Worm (Caenorhabditis elegans) whole organism, dauer: ENCODE measurements around the gene pqn-2.

ENCODE experiments used
- unc-62 ChIP-seq: sonication (generic microtip); optimal IDR thresholded peaks from 2 replicates; lab custom pipeline; 2017; ENCODE audit warnings: missing biosample characterization, missing genetic modification reagents, missing genetic modification characterization

Gene pqn-2

ce11 chrV:10371177-10371576 is 11.1 kb upstream of the pqn-2 start:
- TF ChIP-seq unc-62: no peak

ce11 chrV:10371951-10372350 is 10.3 kb upstream of the pqn-2 start, which contains the start of gene ugt-49:
Gene ugt-49, plus strand, starts transcription at chrV:10372321.
- TF ChIP-seq unc-62: no peak

- TF ChIP-seq unc-62: no peak
Measured at ce11 chrV:10379293-10379692, 2.9 kb upstream of the pqn-2 start, which contains the start of gene AC3.12. Gene AC3.12, minus strand, starts transcription at chrV:10379393.

ce11 chrV:10379761-10380160 is 2.5 kb upstream of the pqn-2 start:
- no peak for TF ChIP-seq unc-62

ce11 chrV:10381726-10382125 is 516 bp upstream of the pqn-2 start, which contains the start of gene abu-1:
Gene abu-1, minus strand, starts transcription at chrV:10381826.
- no peak for TF ChIP-seq unc-62

- TF ChIP-seq unc-62: no peak
Measured at ce11 chrV:10383950-10384349, 1.7 kb downstream of the pqn-2 start, which contains the start of gene spe-10. Gene spe-10, plus strand, starts transcription at chrV:10384250.

ce11 chrV:10387412-10387811 is 5.2 kb downstream of the pqn-2 start:
- no peak for TF ChIP-seq unc-62

- TF ChIP-seq unc-62: no peak
Measured at ce11 chrV:10388318-10388717, 6.1 kb downstream of the pqn-2 start, which contains the start of gene AC3.5. Gene AC3.5, plus strand, starts transcription at chrV:10388527.

ce11 chrV:10393708-10394107 is 11.5 kb downstream of the pqn-2 start:
- TF ChIP-seq unc-62: no peak

ce11 chrV:10395173-10395766 is 13.0 kb downstream of the pqn-2 start, which contains the start of the genes col-151 and ugt-1:
Gene col-151, minus strand, starts transcription at chrV:10395223.
Gene ugt-1, plus strand, starts transcription at chrV:10395663.
- TF ChIP-seq unc-62: no peak

- TF ChIP-seq unc-62: no peak
Measured at ce11 chrV:10398431-10398830, 16.2 kb downstream of the pqn-2 start, which contains the start of gene ugt-2. Gene ugt-2, plus strand, starts transcription at chrV:10398801.

- TF ChIP-seq unc-62: no peak
Measured at ce11 chrV:10399290-10399689, 17.0 kb downstream of the pqn-2 start.

ce11 chrV:10402804-10403203 is 20.6 kb downstream of the pqn-2 start, which contains the start of gene F15H10.8:
Gene F15H10.8, minus strand, starts transcription at chrV:10402904.
- no peak for TF ChIP-seq unc-62

- TF ChIP-seq unc-62: no peak
Measured at ce11 chrV:10404701-10405100, 22.5 kb downstream of the pqn-2 start.

ce11 chrV:10406313-10406712 is 24.1 kb downstream of the pqn-2 start, which contains the start of gene F15H10.7:
Gene F15H10.7, minus strand, starts transcription at chrV:10406413.
- TF ChIP-seq unc-62: no peak

ce11 chrV:10410030-10410713 is 27.9 kb downstream of the pqn-2 start, which contains the start of gene F15H10.12:
Gene F15H10.12, minus strand, starts transcription at chrV:10410080.
- TF ChIP-seq unc-62: no peak

ce11 chrV:10414610-10415009 is 32.4 kb downstream of the pqn-2 start, which contains the start of gene F15H10.9:
Gene F15H10.9, minus strand, starts transcription at chrV:10414710.
- TF ChIP-seq unc-62: no peak

ce11 chrV:10416925-10417324 is 34.7 kb downstream of the pqn-2 start, which contains the start of gene F15H10.10:
Gene F15H10.10, minus strand, starts transcription at chrV:10417025.
- no peak for TF ChIP-seq unc-62
